Fruit fly (Drosophila melanogaster) whole organism, embryonic: ENCODE measurements around the gene HDAC1.

Source experiments
- Ada2b ChIP-seq: fragments of 200-800 bp; sonication (Bioruptor generic); IDR thresholded peaks from 2 replicates; pipeline ENCODE4 v1.3.6; 2022; ENCODE audit warnings: missing biosample characterization, missing genetic modification characterization
- Asciz ChIP-seq: fragments of 200-800 bp; sonication (Bioruptor generic); optimal IDR thresholded peaks from 2 replicates; lab custom pipeline; 2017; ENCODE audit warnings: missing biosample characterization, mild to moderate bottlenecking, missing genetic modification characterization, missing genetic modification reagents
- Atf6 ChIP-seq: fragments of 200-800 bp; sonication (Bioruptor generic); IDR thresholded peaks from 2 replicates; pipeline ENCODE4 v1.3.6; 2022; ENCODE audit warnings: missing biosample characterization, missing genetic modification characterization
- CG10959 ChIP-seq: fragments of 200-800 bp; sonication (Bioruptor generic); IDR thresholded peaks from 2 replicates; pipeline ENCODE4 v1.3.6; 2022; ENCODE audit warnings: missing biosample characterization, missing genetic modification characterization
- CG11456 ChIP-seq: fragments of 200-800 bp; sonication (Bioruptor generic); IDR thresholded peaks from 3 replicates; pipeline ENCODE4 v1.3.6; 2022; ENCODE audit warnings: missing biosample characterization, missing genetic modification characterization
- CG13775 ChIP-seq: fragments of 200-800 bp; sonication (Bioruptor generic); optimal IDR thresholded peaks from 3 replicates; lab custom pipeline; 2017; ENCODE audit warnings: missing biosample characterization, mild to moderate bottlenecking, missing genetic modification characterization
- CG2199 ChIP-seq: fragments of 200-800 bp; sonication (Bioruptor generic); IDR thresholded peaks from 3 replicates; pipeline ENCODE4 v1.3.6; 2022; ENCODE audit warnings: missing biosample characterization, missing genetic modification characterization
- CG31441 ChIP-seq: fragments of 200-800 bp; sonication (Bioruptor generic); IDR thresholded peaks from 2 replicates; pipeline ENCODE4 v1.3.6; 2022; ENCODE audit warnings: missing biosample characterization, missing genetic modification characterization
- CG32772 ChIP-seq: fragments of 200-800 bp; sonication (Bioruptor generic); IDR thresholded peaks from 2 replicates; pipeline ENCODE4 v1.3.6; 2022; ENCODE audit warnings: missing biosample characterization, missing genetic modification characterization
- CG3281 ChIP-seq: fragments of 200-800 bp; sonication (Bioruptor generic); optimal IDR thresholded peaks from 3 replicates; lab custom pipeline; 2017; ENCODE audit warnings: missing biosample characterization, mild to moderate bottlenecking, missing genetic modification characterization
- CG42726 ChIP-seq: fragments of 200-800 bp; sonication (Bioruptor generic); IDR thresholded peaks from 2 replicates; pipeline ENCODE4 v1.3.6; 2022; ENCODE audit warnings: missing biosample characterization, missing genetic modification characterization; ENCODE audit not compliant: partially characterized antibody
- CG43689 ChIP-seq: fragments of 200-800 bp; sonication (Bioruptor generic); IDR thresholded peaks from 2 replicates; pipeline ENCODE4 v1.3.6; 2022; ENCODE audit warnings: missing biosample characterization, missing genetic modification characterization
- CG4820 ChIP-seq: fragments of 200-800 bp; sonication (Bioruptor generic); optimal IDR thresholded peaks from 3 replicates; lab custom pipeline; 2016; ENCODE audit warnings: missing biosample characterization, missing genetic modification characterization
- CG7357 ChIP-seq: fragments of 200-800 bp; sonication (Bioruptor generic); IDR thresholded peaks from 3 replicates; pipeline ENCODE4 v1.3.6; 2022; ENCODE audit warnings: missing biosample characterization, missing genetic modification characterization
- CG8089 ChIP-seq: fragments of 200-800 bp; sonication (Bioruptor generic); optimal IDR thresholded peaks from 3 replicates; lab custom pipeline; 2016; ENCODE audit warnings: missing biosample characterization, missing genetic modification characterization
- CG8765 ChIP-seq: fragments of 200-800 bp; sonication (Bioruptor generic); IDR thresholded peaks from 2 replicates; pipeline ENCODE4 v1.3.6; 2022; ENCODE audit warnings: missing biosample characterization, missing genetic modification characterization
- CG9727 ChIP-seq: fragments of 200-800 bp; sonication (Bioruptor generic); optimal IDR thresholded peaks from 3 replicates; lab custom pipeline; 2017; ENCODE audit warnings: missing biosample characterization, mild to moderate bottlenecking, missing genetic modification characterization
- Chrac-16 ChIP-seq: fragments of 200-800 bp; sonication (Bioruptor generic); optimal IDR thresholded peaks from 3 replicates; lab custom pipeline; 2016; ENCODE audit warnings: missing biosample characterization, missing genetic modification characterization
- CrebB ChIP-seq: fragments of 200-800 bp; sonication (Bioruptor generic); optimal IDR thresholded peaks from 3 replicates; lab custom pipeline; 2018; ENCODE audit warnings: missing biosample characterization, mild to moderate bottlenecking, missing genetic modification characterization
- D ChIP-seq, 2 experiments: fragments of 200-800 bp in 1 of 2; fragments of >200 bp in 1 of 2; sonication (Bioruptor generic) in 1 of 2; optimal IDR thresholded peaks; 2 replicates in 1 of 2; 3 replicates in 1 of 2; lab custom pipeline; 2017; ENCODE audit warnings: mild to moderate bottlenecking in 1 of 2, missing biosample characterization in 1 of 2, missing genetic modification characterization in 1 of 2, missing genetic modification reagents in 1 of 2
- D19A ChIP-seq: fragments of 200-800 bp; optimal IDR thresholded peaks from 3 replicates; lab custom pipeline; 2019; ENCODE audit warnings: missing biosample characterization, mild to moderate bottlenecking, missing genetic modification characterization, moderate library complexity
- D19B ChIP-seq: fragments of 200-800 bp; sonication (Bioruptor generic); optimal IDR thresholded peaks from 2 replicates; lab custom pipeline; 2017; ENCODE audit warnings: missing biosample characterization, mild to moderate bottlenecking, missing genetic modification characterization
- Doc2 ChIP-seq: fragments of 200-800 bp; sonication (Bioruptor generic); IDR thresholded peaks from 2 replicates; pipeline ENCODE4 v1.3.6; 2022; ENCODE audit warnings: missing biosample characterization, missing genetic modification characterization
- HLHmδ ChIP-seq: fragments of 200-800 bp; sonication (Bioruptor generic); optimal IDR thresholded peaks from 2 replicates; lab custom pipeline; 2018; ENCODE audit warnings: missing biosample characterization, mild to moderate bottlenecking, missing genetic modification characterization, moderate library complexity
- Hr51 ChIP-seq, 2 experiments: fragments of 200-800 bp; sonication (Bioruptor generic); optimal IDR thresholded peaks; 2 replicates in 1 of 2; 3 replicates in 1 of 2; lab custom pipeline; 2016 to 2018; ENCODE audit warnings: missing biosample characterization in 2 of 2, missing genetic modification characterization in 2 of 2, mild to moderate bottlenecking in 1 of 2, moderate library complexity in 1 of 2
- Kr ChIP-seq: fragments of 200-800 bp; sonication (Bioruptor generic); optimal IDR thresholded peaks from 2 replicates; lab custom pipeline; 2017; ENCODE audit warnings: missing biosample characterization, mild to moderate bottlenecking, missing genetic modification characterization
- Max ChIP-seq: fragments of 200-800 bp; sonication (Bioruptor generic); optimal IDR thresholded peaks from 2 replicates; lab custom pipeline; 2016; ENCODE audit warnings: missing biosample characterization, mild to moderate bottlenecking, missing genetic modification characterization
- Mrtf ChIP-seq: fragments of 200-800 bp; sonication (Bioruptor generic); IDR thresholded peaks from 3 replicates; pipeline ENCODE4 v1.3.6; 2022; ENCODE audit warnings: missing biosample characterization, missing genetic modification characterization
- NFAT ChIP-seq: fragments of 200-800 bp; sonication (Bioruptor generic); IDR thresholded peaks from 2 replicates; pipeline ENCODE4 v1.3.6; 2022; ENCODE audit warnings: missing biosample characterization, missing genetic modification characterization
- Side ChIP-seq: fragments of 200-800 bp; sonication (Bioruptor generic); optimal IDR thresholded peaks from 2 replicates; lab custom pipeline; 2016; ENCODE audit warnings: missing biosample characterization, missing genetic modification characterization
- Spps ChIP-seq: fragments of 200-800 bp; sonication (Bioruptor generic); optimal IDR thresholded peaks from 2 replicates; lab custom pipeline; 2018; ENCODE audit warnings: missing biosample characterization, mild to moderate bottlenecking, missing genetic modification characterization
- Xrp1 ChIP-seq: fragments of 200-800 bp; sonication (Bioruptor generic); IDR thresholded peaks from 2 replicates; pipeline ENCODE4 v1.3.6; 2022; ENCODE audit warnings: missing biosample characterization, missing genetic modification characterization
- ac ChIP-seq: fragments of 200-800 bp; sonication (Bioruptor generic); optimal IDR thresholded peaks from 3 replicates; lab custom pipeline; 2017; ENCODE audit warnings: missing biosample characterization, mild to moderate bottlenecking, missing genetic modification characterization
- cad ChIP-seq: fragments of >200 bp; optimal IDR thresholded peaks from 2 replicates; lab custom pipeline; 2017; ENCODE audit warnings: missing biosample characterization, missing genetic modification characterization
- chn ChIP-seq: fragments of 200-800 bp; sonication (Bioruptor generic); optimal IDR thresholded peaks from 2 replicates; lab custom pipeline; 2016; ENCODE audit warnings: missing biosample characterization, missing genetic modification characterization
- esg ChIP-seq: fragments of 200-800 bp; sonication (Bioruptor generic); conservative IDR thresholded peaks from 2 replicates; pipeline ENCODE4 v1.3.6; 2022; ENCODE audit warnings: missing biosample characterization, missing genetic modification characterization
- gce ChIP-seq: fragments of 200-800 bp; sonication (Bioruptor generic); IDR thresholded peaks from 3 replicates; pipeline ENCODE4 v1.3.6; 2022; ENCODE audit warnings: missing biosample characterization, missing genetic modification characterization
- gem ChIP-seq: fragments of 200-800 bp; sonication (Bioruptor generic); optimal IDR thresholded peaks from 2 replicates; lab custom pipeline; 2019; ENCODE audit warnings: missing biosample characterization, mild to moderate bottlenecking, missing genetic modification characterization, moderate library complexity
- grau ChIP-seq: fragments of 200-800 bp; optimal IDR thresholded peaks from 3 replicates; lab custom pipeline; 2019; ENCODE audit warnings: missing biosample characterization, mild to moderate bottlenecking, missing genetic modification characterization, moderate library complexity
- jumu ChIP-seq: fragments of 200-800 bp; sonication (Bioruptor generic); optimal IDR thresholded peaks from 3 replicates; lab custom pipeline; 2016; ENCODE audit warnings: missing biosample characterization, missing genetic modification characterization
- lbe ChIP-seq: fragments of 200-800 bp; sonication (Bioruptor generic); optimal IDR thresholded peaks from 2 replicates; lab custom pipeline; 2016; ENCODE audit warnings: missing biosample characterization, mild to moderate bottlenecking, missing genetic modification characterization
- luna ChIP-seq: fragments of 200-800 bp; sonication (Bioruptor generic); optimal IDR thresholded peaks from 2 replicates; lab custom pipeline; 2016; ENCODE audit warnings: missing biosample characterization, missing genetic modification characterization
- nerfin-1 ChIP-seq: fragments of 200-800 bp; sonication (Bioruptor generic); optimal IDR thresholded peaks from 3 replicates; lab custom pipeline; 2019; ENCODE audit warnings: missing biosample characterization, mild to moderate bottlenecking, missing genetic modification characterization, moderate library complexity
- oc ChIP-seq: fragments of 200-800 bp; sonication (Bioruptor generic); optimal IDR thresholded peaks from 2 replicates; lab custom pipeline; 2018; ENCODE audit warnings: missing biosample characterization, mild to moderate bottlenecking, missing genetic modification characterization, moderate library complexity
- pfk ChIP-seq: fragments of 200-800 bp; sonication (Bioruptor generic); optimal IDR thresholded peaks from 2 replicates; lab custom pipeline; 2018; ENCODE audit warnings: missing biosample characterization, mild to moderate bottlenecking, missing genetic modification characterization, moderate library complexity
- row ChIP-seq: fragments of 200-800 bp; sonication (Bioruptor generic); IDR thresholded peaks from 3 replicates; pipeline ENCODE4 v1.3.6; 2022; ENCODE audit warnings: missing biosample characterization, missing genetic modification characterization
- sima ChIP-seq: fragments of 200-800 bp; sonication (Bioruptor generic); optimal IDR thresholded peaks from 2 replicates; lab custom pipeline; 2016; ENCODE audit warnings: missing biosample characterization, missing genetic modification characterization
- sug ChIP-seq: fragments of 200-800 bp; optimal IDR thresholded peaks from 2 replicates; lab custom pipeline; 2019; ENCODE audit warnings: missing biosample characterization, mild to moderate bottlenecking, missing genetic modification characterization, moderate library complexity
- unc-4 ChIP-seq: fragments of 200-800 bp; sonication (Bioruptor generic); IDR thresholded peaks from 2 replicates; pipeline ENCODE4 v1.3.6; 2022; ENCODE audit warnings: missing biosample characterization, missing genetic modification characterization; ENCODE audit not compliant: partially characterized antibody
- zen2 ChIP-seq: fragments of 200-800 bp; sonication (Bioruptor generic); IDR thresholded peaks from 3 replicates; pipeline ENCODE4 v1.3.6; 2022; ENCODE audit warnings: missing biosample characterization, missing genetic modification characterization; ENCODE audit not compliant: partially characterized antibody

The HDAC1 gene

DNA sequence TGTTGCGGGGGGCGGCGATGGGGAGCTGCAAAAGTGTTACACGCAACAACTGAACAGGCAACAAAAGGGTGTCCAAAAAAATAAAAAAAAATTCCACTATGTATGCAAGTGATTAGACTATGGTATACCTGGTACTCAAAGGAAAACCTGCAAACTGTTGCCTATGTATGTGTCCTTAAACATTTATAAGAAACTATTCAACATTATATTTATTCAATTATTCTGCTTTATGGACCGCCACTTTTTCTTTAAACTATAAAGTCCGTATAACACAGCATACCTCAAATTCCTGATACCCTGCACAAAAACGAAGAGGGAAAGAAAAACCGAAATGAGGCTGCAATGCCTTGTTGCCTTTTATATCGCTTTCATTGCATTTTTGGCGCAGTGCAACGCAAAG lies 18.9 kb upstream of the HDAC1 start (continued):
- TF ChIP-seq Hr51 (GFP tag; optimal IDR thresholded peaks at IDR 0.05; lab: Kevin White, UChicago): peak in 1 of 2 experiments; percentile 36
- TF ChIP-seq CG32772 (GFP tag; lab: Robert Waterston, UW): peak; percentile 71
- peak; percentile 57 for TF ChIP-seq chn (GFP tag; lab: Kevin White, UChicago)
- TF ChIP-seq sima (GFP tag; lab: Kevin White, UChicago): no peak
- TF ChIP-seq D (optimal IDR thresholded peaks at IDR 0.05; lab: Kevin White, UChicago): no peak
- TF ChIP-seq D (GFP tag; optimal IDR thresholded peaks at IDR 0.05; lab: Kevin White, UChicago): peak; percentile 69
- TF ChIP-seq cad (GFP tag; lab: Kevin White, UChicago): no peak
- TF ChIP-seq CG4820 (GFP tag; lab: Kevin White, UChicago): peak; percentile 65
- peak; percentile 24 for TF ChIP-seq Spps (tag; lab: Kevin White, UChicago)
- TF ChIP-seq Atf6 (GFP tag; lab: Robert Waterston, UW): 0 out of 2 replicates have a peak, but pooled peaks have one; percentile 9
- TF ChIP-seq gce: 0 out of 3 replicates have a peak, but pooled peaks have one; percentile 45
- no peak for TF ChIP-seq zen2 (GFP tag; lab: Robert Waterston, UW)
- no peak for TF ChIP-seq NFAT (GFP tag; lab: Robert Waterston, UW)
- peak; percentile 45; the same call in 1 of the 3 replicates for TF ChIP-seq row (GFP tag; lab: Robert Waterston, UW)
- TF ChIP-seq CG8765 (GFP tag; lab: Robert Waterston, UW): peak; percentile 58; the same call in 1 of the 2 replicates
- TF ChIP-seq luna (GFP tag; lab: Kevin White, UChicago): no peak
- no peak for TF ChIP-seq Doc2 (GFP tag; lab: Robert Waterston, UW)
- peak; percentile 44; the same call in 1 of the 2 replicates for TF ChIP-seq esg (GFP tag; lab: Robert Waterston, UW)
- TF ChIP-seq Kr (GFP tag; lab: Kevin White, UChicago): no peak
- TF ChIP-seq CG10959 (GFP tag; lab: Robert Waterston, UW): peak; percentile 73
- TF ChIP-seq Side (GFP tag; lab: Kevin White, UChicago): no peak
- peak; percentile 50; the same call in 1 of the 3 replicates for TF ChIP-seq CG7357 (GFP tag; lab: Robert Waterston, UW)
- TF ChIP-seq Ada2b (GFP tag; lab: Robert Waterston, UW): peak; percentile 79
- no peak for TF ChIP-seq nerfin-1 (tag; lab: Kevin White, UChicago)
- no peak for TF ChIP-seq CG3281 (GFP tag; lab: Kevin White, UChicago)
- no peak for TF ChIP-seq unc-4 (GFP tag; lab: Robert Waterston, UW)
- TF ChIP-seq D19A (tag; lab: Kevin White, UChicago): peak; percentile 62
- no peak for TF ChIP-seq CG42726
- peak; percentile 67 for TF ChIP-seq gem (tag; lab: Kevin White, UChicago)
- no peak for TF ChIP-seq jumu (GFP tag; lab: Kevin White, UChicago)
- TF ChIP-seq CG2199: 0 out of 3 replicates have a peak, but pooled peaks have one; percentile 39
- TF ChIP-seq CG13775: peak; percentile 6
- TF ChIP-seq CrebB (tag; lab: Kevin White, UChicago): no peak
- TF ChIP-seq CG31441: peak; percentile 44; the same call in 1 of the 2 replicates
- TF ChIP-seq Xrp1 (GFP tag; lab: Robert Waterston, UW): peak; percentile 88
- no peak for TF ChIP-seq HLHmδ (GFP tag; lab: Kevin White, UChicago)
- TF ChIP-seq CG43689 (GFP tag; lab: Robert Waterston, UW): no peak
- peak; percentile 8 for TF ChIP-seq oc
- no peak for TF ChIP-seq lbe (GFP tag; lab: Kevin White, UChicago)
- TF ChIP-seq D19B (GFP tag; lab: Kevin White, UChicago): peak; percentile 55
- TF ChIP-seq sug (tag; lab: Kevin White, UChicago): no peak
- TF ChIP-seq CG9727: no peak
- TF ChIP-seq CG11456 (GFP tag; lab: Robert Waterston, UW): 0 out of 3 replicates have a peak, but pooled peaks have one; percentile 39
- TF ChIP-seq Asciz (GFP tag; lab: Kevin White, UChicago): peak; percentile 13
- peak; percentile 26 for TF ChIP-seq grau (tag; lab: Kevin White, UChicago)
- TF ChIP-seq Max (GFP tag; lab: Kevin White, UChicago): peak; percentile 30
- no peak for TF ChIP-seq Mrtf (GFP tag; lab: Robert Waterston, UW)
- TF ChIP-seq pfk: no peak
- TF ChIP-seq CG8089 (GFP tag; lab: Kevin White, UChicago): no peak
- TF ChIP-seq ac (GFP tag; lab: Kevin White, UChicago): no peak
- peak; percentile 0 for TF ChIP-seq Chrac-16 (GFP tag; lab: Kevin White, UChicago)
